Worm (Caenorhabditis elegans): ENCODE data around the gene K07G6.1.

Gene K07G6.1

ce11 chrII:1735145-1735544 is 6.2 kb upstream of the K07G6.1 start:
- no peak for TF ChIP-seq unc-62 (GFP tag; optimal IDR thresholded peaks at IDR 0.05)

- TF ChIP-seq nhr-12 (tag; optimal IDR thresholded peaks at IDR 0.05) (no peak), fos-1 (tag; optimal IDR thresholded peaks at IDR 0.05) (peak; percentile 49)
These were observed 5.0 kb upstream of the K07G6.1 start, which contains the start of gene ceh-83 for ce11 chrII:1736353-1736752. Gene ceh-83, minus strand, starts transcription at chrII:1736533.

- TF ChIP-seq mab-5 (tag; optimal IDR thresholded peaks at IDR 0.05) = no peak
- TF ChIP-seq nhr-21 (tag; optimal IDR thresholded peaks at IDR 0.05) = no peak
- no peak for TF ChIP-seq lin-11 (tag; optimal IDR thresholded peaks at IDR 0.05)
- TF ChIP-seq ztf-1 (GFP tag; conservative IDR thresholded peaks at IDR 0.05) = no peak
- TF ChIP-seq nhr-11 (tag; optimal IDR thresholded peaks at IDR 0.05) = no peak
- no peak for TF ChIP-seq unc-39 (tag; optimal IDR thresholded peaks at IDR 0.05)
- no peak for TF ChIP-seq alr-1 (tag; optimal IDR thresholded peaks at IDR 0.05)
- no peak for TF ChIP-seq lsy-2 (tag; optimal IDR thresholded peaks at IDR 0.05)
- TF ChIP-seq ceh-16 (tag; optimal IDR thresholded peaks at IDR 0.05) = no peak
- no peak for TF ChIP-seq lin-13 (GFP tag; optimal IDR thresholded peaks at IDR 0.05)
- no peak for TF ChIP-seq unc-62 (GFP tag; optimal IDR thresholded peaks at IDR 0.05)
These were observed 2.5 kb upstream of the K07G6.1 start, which contains the start of the genes irld-9 and irld-33 for ce11 chrII:1738844-1739243. Gene irld-9, minus strand, starts transcription at chrII:1738944. Gene irld-33, plus strand, starts transcription at chrII:1739052.

- TF ChIP-seq nhr-21 (tag; optimal IDR thresholded peaks at IDR 0.05) = no peak
- no peak for TF ChIP-seq ztf-4 (tag; optimal IDR thresholded peaks at IDR 0.05)
- TF ChIP-seq snpc-4 (tag; optimal IDR thresholded peaks at IDR 0.05) = no peak
These were observed 1.2 kb downstream of the K07G6.1 start, which contains the start of gene F36H5.12 for ce11 chrII:1742535-1742934. Gene F36H5.12, plus strand, starts transcription at chrII:1742835.

ce11 chrII:1744183-1744582 is 2.8 kb downstream of the K07G6.1 start, which contains the start of gene clec-19:
Gene clec-19, plus strand, starts transcription at chrII:1744483.
- no peak for TF ChIP-seq lsy-2 (tag; optimal IDR thresholded peaks at IDR 0.05)
- TF ChIP-seq nhr-25 (tag; optimal IDR thresholded peaks at IDR 0.05) = no peak
- no peak for TF ChIP-seq nhr-23 (tag; optimal IDR thresholded peaks at IDR 0.05)
- TF ChIP-seq crh-2 (tag; optimal IDR thresholded peaks at IDR 0.05) = no peak
- TF ChIP-seq Y55F3AM.14 (GFP tag; optimal IDR thresholded peaks at IDR 0.05) = no peak
- no peak for TF ChIP-seq sma-3 (GFP tag; optimal IDR thresholded peaks at IDR 0.05)
- TF ChIP-seq ceh-16 (tag; optimal IDR thresholded peaks at IDR 0.05) = no peak
- TF ChIP-seq ceh-82 (tag; optimal IDR thresholded peaks at IDR 0.05) = no peak
- TF ChIP-seq aly-2 (tag; optimal IDR thresholded peaks at IDR 0.05) = no peak
- TF ChIP-seq lin-39 (tag; optimal IDR thresholded peaks at IDR 0.05) = no peak
- TF ChIP-seq gmeb-1 (tag; optimal IDR thresholded peaks at IDR 0.05) = no peak
- TF ChIP-seq R02D3.7 (tag; optimal IDR thresholded peaks at IDR 0.05) = no peak
- no peak for TF ChIP-seq sem-4 (tag; optimal IDR thresholded peaks at IDR 0.05)
- TF ChIP-seq nhr-129 (tag; optimal IDR thresholded peaks at IDR 0.05) = no peak
- TF ChIP-seq snpc-4 (tag; optimal IDR thresholded peaks at IDR 0.05) = no peak
- no peak for TF ChIP-seq nhr-6 (tag; optimal IDR thresholded peaks at IDR 0.05)
- TF ChIP-seq nhr-11 (tag; optimal IDR thresholded peaks at IDR 0.05) = no peak
- TF ChIP-seq peb-1 (tag; optimal IDR thresholded peaks at IDR 0.05) = no peak
- no peak for TF ChIP-seq F13H6.1 (tag; optimal IDR thresholded peaks at IDR 0.05)

ce11 chrII:1750413-1750812 is 9.1 kb downstream of the K07G6.1 start, which contains the start of the genes F36H5.13 and F36H5.8:
Gene F36H5.13, minus strand, starts transcription at chrII:1750513.
Gene F36H5.8, minus strand, starts transcription at chrII:1750686.
- TF ChIP-seq nhr-10 (tag; optimal IDR thresholded peaks at IDR 0.05) (no peak), nhr-6 (tag; optimal IDR thresholded peaks at IDR 0.05) (no peak), blmp-1 (tag; optimal IDR thresholded peaks at IDR 0.05; ENCODE audit: insufficient read depth) (no peak), sma-9 (GFP tag; optimal IDR thresholded peaks at IDR 0.05) (no peak), sma-9 (tag; optimal IDR thresholded peaks at IDR 0.05) (no peak), lin-39 (tag; optimal IDR thresholded peaks at IDR 0.05) (no peak), zag-1 (tag; optimal IDR thresholded peaks at IDR 0.05) (no peak), unc-39 (tag; optimal IDR thresholded peaks at IDR 0.05) (no peak), unc-55 (GFP tag; optimal IDR thresholded peaks at IDR 0.05) (no peak), lin-11 (tag; optimal IDR thresholded peaks at IDR 0.05) (no peak), nhr-23 (tag; optimal IDR thresholded peaks at IDR 0.05) (no peak), fos-1 (tag; optimal IDR thresholded peaks at IDR 0.05) (no peak)
